Worm (Caenorhabditis elegans): Measurements from ENCODE around the gene ZK938.1.
"Not testable (repeated sequence)": the region's sequence is repeated elsewhere in the genome, so short reads cannot be mapped to it uniquely, and the experiment has no call there.

The ZK938.1 gene

ce11 chrII:9861394-9861793 is 32.2 kb downstream of the ZK938.1 start, which contains the start of gene chil-3:
Gene chil-3, minus strand, starts transcription at chrII:9861494.
- TF ChIP-seq dao-5 (tag; optimal IDR thresholded peaks at IDR 0.05) (no peak), W03F9.2 (tag; optimal IDR thresholded peaks at IDR 0.05) (no peak), him-1 (tag; optimal IDR thresholded peaks at IDR 0.05) (no peak)

ce11 chrII:9862147-9862546 is 32.9 kb downstream of the ZK938.1 start, which contains the start of gene C08H9.18:
Gene C08H9.18, minus strand, starts transcription at chrII:9862247.
- TF ChIP-seq him-1 (tag; optimal IDR thresholded peaks at IDR 0.05) (no peak), W03F9.2 (tag; optimal IDR thresholded peaks at IDR 0.05) (no peak), dao-5 (tag; optimal IDR thresholded peaks at IDR 0.05) (no peak)

ce11 chrII:9866378-9866777 is 37.2 kb downstream of the ZK938.1 start, which contains the start of gene chil-1:
Gene chil-1, minus strand, starts transcription at chrII:9866478.
- TF ChIP-seq dao-5, him-1, W03F9.2 (tag; optimal IDR thresholded peaks at IDR 0.05): not testable (repeated sequence)

- TF ChIP-seq him-1 (tag; optimal IDR thresholded peaks at IDR 0.05): no peak
- TF ChIP-seq dao-5 (tag; optimal IDR thresholded peaks at IDR 0.05): no peak
- no peak for TF ChIP-seq W03F9.2 (tag; optimal IDR thresholded peaks at IDR 0.05)
These were observed 39.0 kb downstream of the ZK938.1 start for ce11 chrII:9868207-9868606.

DNA sequence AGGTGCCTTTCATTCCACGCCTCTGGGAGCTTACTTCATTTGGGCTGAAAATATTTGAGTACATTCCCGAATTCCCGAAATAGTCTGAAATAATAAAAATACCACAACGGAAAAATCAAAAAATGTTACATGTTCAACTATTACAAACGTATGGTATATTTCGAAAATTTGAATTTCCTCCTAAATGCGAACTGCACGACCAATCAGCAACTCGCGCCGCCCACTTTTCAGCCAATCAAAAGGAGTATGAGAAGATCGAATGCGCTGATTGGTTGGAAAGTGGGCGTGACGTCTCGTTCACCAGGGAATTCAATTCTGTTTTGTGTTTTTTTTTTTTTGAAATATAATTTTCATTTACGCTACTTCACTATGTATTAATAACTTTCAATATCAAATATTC is 39.5 kb downstream of the ZK938.1 start, which contains the start of gene old-1:
TSS of gene old-1 (minus strand) at position 50 of the 400 bp plus-strand sequence.
- no peak for TF ChIP-seq dao-5 (tag; optimal IDR thresholded peaks at IDR 0.05)
- no peak for TF ChIP-seq W03F9.2 (tag; optimal IDR thresholded peaks at IDR 0.05)
- TF ChIP-seq him-1 (tag; optimal IDR thresholded peaks at IDR 0.05): no peak

DNA sequence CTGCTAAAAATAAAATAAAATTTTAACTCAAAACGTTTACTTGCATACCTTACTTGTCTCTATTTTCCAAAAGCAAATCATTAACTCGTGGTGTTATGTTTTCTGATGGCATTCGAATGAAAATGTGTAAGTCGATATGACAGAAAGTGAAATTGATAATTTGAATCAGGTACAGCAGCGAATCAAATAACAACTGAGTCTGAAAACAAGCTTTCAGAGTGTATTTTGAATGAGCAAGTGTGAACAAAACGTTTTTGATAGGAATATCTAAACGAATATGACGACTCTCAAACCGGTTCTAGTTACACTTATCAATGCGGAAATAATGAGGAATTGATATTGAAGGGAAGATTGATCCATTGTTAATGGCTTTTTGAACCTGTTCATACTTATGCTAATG is 41.9 kb downstream of the ZK938.1 start, which contains the start of gene chil-7:
TSS of gene chil-7 (minus strand) at position 112 of the 400 bp plus-strand sequence.
- TF ChIP-seq dao-5 (tag; optimal IDR thresholded peaks at IDR 0.05) (no peak), him-1 (tag; optimal IDR thresholded peaks at IDR 0.05) (no peak), W03F9.2 (tag; optimal IDR thresholded peaks at IDR 0.05) (no peak)

DNA sequence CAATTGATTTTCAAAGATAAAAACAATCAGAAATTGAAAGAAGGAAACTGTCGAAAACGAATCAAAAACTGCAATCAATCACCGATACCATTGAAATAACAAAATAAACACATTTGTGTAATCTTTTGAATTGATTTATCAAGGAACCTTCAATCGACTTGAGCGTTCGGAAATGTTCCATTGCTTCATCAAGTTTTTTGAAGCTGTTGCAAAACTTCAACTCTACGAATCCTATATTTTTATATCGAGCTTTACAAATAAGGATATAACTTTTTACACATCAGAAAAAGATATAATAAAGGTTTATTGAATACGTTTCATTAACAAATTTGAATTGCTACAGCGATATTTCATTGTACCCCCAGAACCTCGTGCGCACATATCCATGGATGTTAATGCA is 43.8 kb downstream of the ZK938.1 start, which contains the start of gene chil-8:
TSS of gene chil-8 (minus strand) at position 101 of the 400 bp plus-strand sequence.
- no peak for TF ChIP-seq dao-5 (tag; optimal IDR thresholded peaks at IDR 0.05)
- no peak for TF ChIP-seq W03F9.2 (tag; optimal IDR thresholded peaks at IDR 0.05)
- TF ChIP-seq him-1 (tag; optimal IDR thresholded peaks at IDR 0.05): no peak

DNA sequence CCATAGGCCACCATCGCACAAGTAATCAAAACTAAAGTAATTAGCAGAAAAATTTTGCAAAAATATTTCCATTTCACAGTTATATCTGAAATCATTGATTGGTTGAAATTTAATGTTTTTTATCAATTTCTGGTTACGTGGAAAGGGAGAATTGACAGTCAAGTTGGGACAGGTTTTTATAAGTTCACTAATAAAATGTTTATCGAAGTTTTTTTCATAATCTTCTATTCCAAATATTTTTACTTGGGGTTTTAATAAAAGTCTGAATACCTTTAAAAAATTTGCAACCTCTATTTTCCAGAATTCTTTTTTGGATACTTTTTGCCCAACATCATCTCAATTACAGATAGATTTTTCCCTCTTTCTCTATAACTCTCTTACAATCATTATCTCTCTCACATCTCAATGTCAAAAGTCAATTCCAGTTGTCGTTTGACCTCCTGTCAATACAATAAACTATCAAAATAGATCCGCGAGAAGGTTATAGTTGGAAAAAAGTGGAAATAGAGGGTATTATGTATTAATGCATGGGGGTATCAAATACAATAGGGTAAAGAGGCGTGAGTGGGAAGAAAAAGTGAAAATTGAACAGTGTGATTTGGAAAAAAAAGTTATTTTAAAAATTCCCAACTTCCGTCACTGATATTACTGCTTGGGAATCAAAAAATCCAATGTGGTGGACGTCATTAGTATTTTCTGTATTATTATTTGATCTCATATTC is 45.5 kb downstream of the ZK938.1 start, which contains the start of the genes chil-2 and ctsa-3.2:
TSS of gene chil-2 (minus strand) at position 101 of the 722 bp plus-strand sequence.
TSS of gene ctsa-3.2 (plus strand) at position 672 of the 722 bp plus-strand sequence.
- TF ChIP-seq him-1 (tag; optimal IDR thresholded peaks at IDR 0.05) (no peak), W03F9.2 (tag; optimal IDR thresholded peaks at IDR 0.05) (no peak), dao-5 (tag; optimal IDR thresholded peaks at IDR 0.05) (no peak)

DNA sequence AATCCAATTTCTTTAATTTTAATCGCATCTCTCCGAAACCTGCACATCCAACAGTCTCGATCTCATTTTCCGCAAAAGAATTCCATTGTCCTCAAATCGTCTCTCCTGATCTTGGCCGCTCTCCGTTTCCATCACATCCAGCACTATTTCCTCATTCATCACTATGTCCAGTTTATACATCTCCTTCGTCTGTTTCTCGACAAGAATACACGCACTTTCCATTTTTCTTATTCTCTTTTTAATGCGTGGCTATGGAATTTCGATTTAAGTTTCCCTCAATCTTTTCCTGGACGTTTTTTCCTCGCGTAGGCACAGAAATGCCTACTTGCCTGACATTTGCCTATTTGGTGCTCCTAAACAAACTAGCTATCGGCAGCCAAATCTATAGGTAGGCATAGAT is 50.6 kb downstream of the ZK938.1 start:
- TF ChIP-seq W03F9.2 (tag; optimal IDR thresholded peaks at IDR 0.05) (no peak), dao-5 (tag; optimal IDR thresholded peaks at IDR 0.05) (no peak), him-1 (tag; optimal IDR thresholded peaks at IDR 0.05) (no peak)

Data from whole organism, L4/young adult.